Worm (Caenorhabditis elegans) whole organism, young adult: ENCODE results near the gene dct-1.

ENCODE experiments used
- B0035.1 ChIP-seq: sonication (generic microtip); optimal IDR thresholded peaks from 2 replicates; lab custom pipeline; 2016; ENCODE audit warnings: missing genetic modification characterization, mild to moderate bottlenecking, missing compliant biosample characterization, missing genotype, missing genetic modification reagents
- C06A6.2 ChIP-seq: fragments of 200-800 bp; sonication (Bioruptor generic); conservative IDR thresholded peaks from 2 replicates; pipeline ENCODE4 v1.3.6; 2022; ENCODE audit warnings: missing genetic modification characterization, missing compliant biosample characterization
- D2030.7 ChIP-seq: fragments of 200-800 bp; sonication (Bioruptor generic); IDR thresholded peaks from 2 replicates; pipeline ENCODE4 v1.3.6; 2022; ENCODE audit warnings: missing genetic modification reagents, missing genetic modification characterization, missing compliant biosample characterization
- F10E7.11 ChIP-seq: sonication (generic microtip); optimal IDR thresholded peaks from 2 replicates; lab custom pipeline; 2017; ENCODE audit warnings: mild to moderate bottlenecking, missing genetic modification characterization, moderate library complexity, missing compliant biosample characterization
- F22D6.2 ChIP-seq: sonication (generic microtip); optimal IDR thresholded peaks from 2 replicates; lab custom pipeline; 2016; ENCODE audit warnings: mild to moderate bottlenecking, missing genetic modification characterization, missing compliant biosample characterization
- F23B12.7 ChIP-seq: sonication (generic microtip); optimal IDR thresholded peaks from 2 replicates; lab custom pipeline; 2017; ENCODE audit warnings: missing genetic modification characterization, mild to moderate bottlenecking, missing compliant biosample characterization, antibody characterized with exemption, moderate library complexity; ENCODE audit not compliant: insufficient read depth
- F49E8.2 ChIP-seq: sonication (generic microtip); optimal IDR thresholded peaks from 3 replicates; lab custom pipeline; 2017; ENCODE audit warnings: missing genetic modification characterization, mild to moderate bottlenecking, missing compliant biosample characterization, antibody characterized with exemption, moderate library complexity; ENCODE audit not compliant: insufficient read depth
- F57C9.4 ChIP-seq: sonication (generic microtip); optimal IDR thresholded peaks from 2 replicates; lab custom pipeline; 2017; ENCODE audit warnings: mild to moderate bottlenecking, missing genetic modification characterization, missing compliant biosample characterization
- T26A5.8 ChIP-seq: sonication (generic microtip); optimal IDR thresholded peaks from 2 replicates; lab custom pipeline; 2016; ENCODE audit warnings: missing genetic modification characterization, missing compliant biosample characterization
- Y53G8AR.9 ChIP-seq: fragments of 200-800 bp; sonication (Bioruptor generic); conservative IDR thresholded peaks from 2 replicates; pipeline ENCODE4 v1.3.6; 2022; ENCODE audit warnings: missing genetic modification reagents, missing genetic modification characterization, missing compliant biosample characterization
- aptf-2 ChIP-seq: fragments of 200-800 bp; sonication (Bioruptor generic); conservative IDR thresholded peaks from 2 replicates; pipeline ENCODE4 v1.3.6; 2022; ENCODE audit warnings: missing genetic modification reagents, missing genetic modification characterization, missing compliant biosample characterization
- aptf-3 ChIP-seq: fragments of 200-800 bp; sonication (Bioruptor generic); IDR thresholded peaks from 2 replicates; pipeline ENCODE4 v1.3.6; 2022; ENCODE audit warnings: missing genetic modification characterization, missing compliant biosample characterization
- atf-7 ChIP-seq: sonication (generic microtip); optimal IDR thresholded peaks from 2 replicates; lab custom pipeline; 2017; ENCODE audit warnings: mild to moderate bottlenecking, missing genetic modification characterization, missing compliant biosample characterization
- attf-3 ChIP-seq: fragments of 200-800 bp; sonication (Bioruptor generic); conservative IDR thresholded peaks from 2 replicates; pipeline ENCODE4 v1.3.6; 2022; ENCODE audit warnings: missing genetic modification reagents, missing genetic modification characterization, missing compliant biosample characterization
- bed-2 ChIP-seq: fragments of 200-800 bp; sonication (Bioruptor generic); IDR thresholded peaks from 2 replicates; pipeline ENCODE4 v1.3.6; 2022; ENCODE audit warnings: missing genetic modification reagents, missing genetic modification characterization, missing compliant biosample characterization
- cebp-1 ChIP-seq, 2 experiments: fragments of 200-800 bp in 1 of 2; sonication (Bioruptor generic) in 1 of 2; sonication (generic microtip) in 1 of 2; IDR thresholded peaks in 1 of 2; optimal IDR thresholded peaks in 1 of 2; 2 replicates each; pipeline versions ENCODE4 v1.3.6 to Lab custom; 2017 to 2022; ENCODE audit warnings: missing compliant biosample characterization in 2 of 2, missing genetic modification characterization in 2 of 2, mild to moderate bottlenecking in 1 of 2, missing genetic modification reagents in 1 of 2, moderate library complexity in 1 of 2
- cebp-2 ChIP-seq: fragments of 200-800 bp; sonication (Bioruptor generic); IDR thresholded peaks from 2 replicates; pipeline ENCODE4 v1.3.6; 2022; ENCODE audit warnings: missing genetic modification characterization, missing compliant biosample characterization
- ceh-40 ChIP-seq: fragments of 200-800 bp; sonication (Bioruptor generic); IDR thresholded peaks from 2 replicates; pipeline ENCODE4 v1.3.6; 2022; ENCODE audit warnings: missing genetic modification characterization, missing compliant biosample characterization
- ceh-91 ChIP-seq: fragments of 200-800 bp; sonication (Bioruptor generic); IDR thresholded peaks from 2 replicates; pipeline ENCODE4 v1.3.6; 2022; ENCODE audit warnings: missing genetic modification reagents, missing genetic modification characterization, missing compliant biosample characterization
- chd-7 ChIP-seq: sonication (generic microtip); optimal IDR thresholded peaks from 2 replicates; lab custom pipeline; 2016; ENCODE audit warnings: mild to moderate bottlenecking, missing genetic modification characterization, moderate library complexity, missing compliant biosample characterization
- dox-1 ChIP-seq: fragments of 200-800 bp; sonication (Bioruptor generic); IDR thresholded peaks from 2 replicates; pipeline ENCODE4 v1.3.6; 2022; ENCODE audit warnings: missing genetic modification reagents, missing genetic modification characterization, missing compliant biosample characterization
- efl-1 ChIP-seq: fragments of 150-350 bp; optimal IDR thresholded peaks from 2 replicates; lab custom pipeline; 2014; ENCODE audit warnings: missing biosample characterization, missing genetic modification reagents, missing genetic modification characterization
- egl-44 ChIP-seq: fragments of 200-800 bp; sonication (Bioruptor generic); IDR thresholded peaks from 2 replicates; pipeline ENCODE4 v1.3.6; 2022; ENCODE audit warnings: missing genetic modification reagents, missing genetic modification characterization, missing compliant biosample characterization
- fkh-3 ChIP-seq: sonication (generic microtip); optimal IDR thresholded peaks from 2 replicates; lab custom pipeline; 2016; ENCODE audit warnings: mild to moderate bottlenecking, missing genetic modification characterization, missing compliant biosample characterization
- hrde-1 ChIP-seq: sonication (generic microtip); optimal IDR thresholded peaks from 2 replicates; lab custom pipeline; 2016; ENCODE audit warnings: missing genetic modification characterization, mild to moderate bottlenecking, missing compliant biosample characterization, moderate library complexity, missing genotype, missing genetic modification reagents, borderline replicate concordance
- hsf-1 ChIP-seq: fragments of 200-800 bp; sonication (Bioruptor generic); IDR thresholded peaks from 2 replicates; pipeline ENCODE4 v1.3.6; 2022; ENCODE audit warnings: missing genetic modification reagents, missing genetic modification characterization, missing compliant biosample characterization
- lag-1 ChIP-seq: fragments of 200-800 bp; sonication (Bioruptor generic); IDR thresholded peaks from 2 replicates; pipeline ENCODE4 v1.3.6; 2022; ENCODE audit warnings: missing genetic modification reagents, missing genetic modification characterization, missing compliant biosample characterization
- lin-40 ChIP-seq: sonication (generic microtip); optimal IDR thresholded peaks from 2 replicates; lab custom pipeline; 2016; ENCODE audit warnings: missing genetic modification characterization, mild to moderate bottlenecking, missing compliant biosample characterization, missing genotype, missing genetic modification reagents
- lsl-1 ChIP-seq: fragments of 200-800 bp; sonication (Bioruptor generic); optimal IDR thresholded peaks from 2 replicates; lab custom pipeline; 2018; ENCODE audit warnings: mild to moderate bottlenecking, missing genetic modification characterization, moderate library complexity, missing compliant biosample characterization
- madf-8 ChIP-seq: fragments of 200-800 bp; sonication (Bioruptor generic); conservative IDR thresholded peaks from 2 replicates; pipeline ENCODE4 v1.3.6; 2022; ENCODE audit warnings: missing genetic modification reagents, missing genetic modification characterization, missing compliant biosample characterization
- mcd-1 ChIP-seq: fragments of 200-800 bp; sonication (Bioruptor generic); IDR thresholded peaks from 2 replicates; pipeline ENCODE4 v1.3.6; 2022; ENCODE audit warnings: missing genetic modification reagents, missing genetic modification characterization, missing compliant biosample characterization
- mes-4 ChIP-seq: sonication (generic microtip); optimal IDR thresholded peaks from 2 replicates; lab custom pipeline; 2016; ENCODE audit warnings: missing genotype, missing genetic modification characterization, missing compliant biosample characterization
- nfya-1 ChIP-seq: sonication (generic microtip); optimal IDR thresholded peaks from 2 replicates; lab custom pipeline; 2017; ENCODE audit warnings: antibody characterized with exemption, missing compliant biosample characterization, missing genetic modification characterization, borderline replicate concordance; ENCODE audit not compliant: insufficient read depth
- nfya-2 ChIP-seq: fragments of 200-800 bp; sonication (Bioruptor generic); IDR thresholded peaks from 2 replicates; pipeline ENCODE4 v1.3.6; 2022; ENCODE audit warnings: missing genetic modification reagents, missing genetic modification characterization, missing compliant biosample characterization
- nhr-27 ChIP-seq: fragments of 200-800 bp; sonication (Bioruptor generic); optimal IDR thresholded peaks from 2 replicates; lab custom pipeline; 2018; ENCODE audit warnings: mild to moderate bottlenecking, missing genetic modification characterization, moderate library complexity, missing compliant biosample characterization
- nhr-80 ChIP-seq: sonication (generic microtip); optimal IDR thresholded peaks from 2 replicates; lab custom pipeline; 2016; ENCODE audit warnings: missing genetic modification characterization, missing compliant biosample characterization
- nhr-90 ChIP-seq: sonication (generic microtip); optimal IDR thresholded peaks from 2 replicates; lab custom pipeline; 2016; ENCODE audit warnings: missing genotype, mild to moderate bottlenecking, missing genetic modification characterization, missing compliant biosample characterization
- repo-1 ChIP-seq: sonication (generic microtip); optimal IDR thresholded peaks from 2 replicates; lab custom pipeline; 2017; ENCODE audit warnings: mild to moderate bottlenecking, missing genetic modification characterization, missing compliant biosample characterization
- sdz-38 ChIP-seq: sonication (generic microtip); optimal IDR thresholded peaks from 2 replicates; lab custom pipeline; 2016; ENCODE audit warnings: missing genotype, missing genetic modification characterization, missing compliant biosample characterization
- sea-2 ChIP-seq: fragments of 200-800 bp; sonication (Bioruptor generic); IDR thresholded peaks from 2 replicates; pipeline ENCODE4 v1.3.6; 2022; ENCODE audit warnings: missing genetic modification characterization, missing compliant biosample characterization
- sptf-2 ChIP-seq: fragments of 200-800 bp; sonication (Bioruptor generic); optimal IDR thresholded peaks from 2 replicates; lab custom pipeline; 2018; ENCODE audit warnings: mild to moderate bottlenecking, missing genetic modification characterization, missing compliant biosample characterization
- zfh-2 ChIP-seq: fragments of 200-800 bp; sonication (Bioruptor generic); conservative IDR thresholded peaks from 2 replicates; pipeline ENCODE4 v1.3.6; 2022; ENCODE audit warnings: missing genetic modification reagents, missing genetic modification characterization, missing compliant biosample characterization
- zim-3 ChIP-seq: sonication (generic microtip); optimal IDR thresholded peaks from 2 replicates; lab custom pipeline; 2017; ENCODE audit warnings: mild to moderate bottlenecking, missing genetic modification characterization, moderate library complexity, missing compliant biosample characterization
- ztf-18 ChIP-seq: sonication (generic microtip); optimal IDR thresholded peaks from 2 replicates; lab custom pipeline; 2016; ENCODE audit warnings: missing genotype, mild to moderate bottlenecking, missing genetic modification characterization, missing compliant biosample characterization
- ztf-22 ChIP-seq: fragments of 200-800 bp; sonication (Bioruptor generic); optimal IDR thresholded peaks from 2 replicates; lab custom pipeline; 2018; ENCODE audit warnings: mild to moderate bottlenecking, missing genetic modification characterization, moderate library complexity, missing compliant biosample characterization

Gene dct-1

DNA sequence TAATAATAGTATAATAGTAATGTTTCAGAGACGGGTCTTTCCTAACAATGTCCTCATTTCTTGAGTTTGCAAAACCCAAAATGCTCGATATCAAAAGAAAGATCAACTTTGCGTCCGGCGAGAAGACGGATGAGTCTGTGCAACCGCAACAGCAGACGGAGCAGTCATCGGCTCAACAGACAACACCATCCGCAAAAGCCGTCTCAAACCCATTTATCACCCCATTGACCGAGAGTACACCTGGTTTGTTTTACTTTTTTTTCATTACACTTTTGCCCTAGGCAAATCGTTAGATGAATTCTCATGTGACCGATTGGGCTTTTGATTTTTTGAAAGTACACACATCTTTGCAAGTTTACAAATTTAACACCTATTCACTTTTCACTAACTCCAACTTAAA, at the start of gene dct-1:
Gene dct-1 (plus strand): TSS at position 27 of the 400 bp plus-strand sequence.
- peak; percentile 0 for TF ChIP-seq atf-7 (tag; lab: Kevin White, UChicago)
- TF ChIP-seq aptf-3 (GFP tag; lab: Robert Waterston, UW): no peak
- 0 out of 2 replicates have a peak, but pooled peaks have one; percentile 13 for TF ChIP-seq zfh-2
- TF ChIP-seq C06A6.2 (GFP tag; lab: Robert Waterston, UW): 0 out of 2 replicates have a peak, but pooled peaks have one; percentile 9

DNA sequence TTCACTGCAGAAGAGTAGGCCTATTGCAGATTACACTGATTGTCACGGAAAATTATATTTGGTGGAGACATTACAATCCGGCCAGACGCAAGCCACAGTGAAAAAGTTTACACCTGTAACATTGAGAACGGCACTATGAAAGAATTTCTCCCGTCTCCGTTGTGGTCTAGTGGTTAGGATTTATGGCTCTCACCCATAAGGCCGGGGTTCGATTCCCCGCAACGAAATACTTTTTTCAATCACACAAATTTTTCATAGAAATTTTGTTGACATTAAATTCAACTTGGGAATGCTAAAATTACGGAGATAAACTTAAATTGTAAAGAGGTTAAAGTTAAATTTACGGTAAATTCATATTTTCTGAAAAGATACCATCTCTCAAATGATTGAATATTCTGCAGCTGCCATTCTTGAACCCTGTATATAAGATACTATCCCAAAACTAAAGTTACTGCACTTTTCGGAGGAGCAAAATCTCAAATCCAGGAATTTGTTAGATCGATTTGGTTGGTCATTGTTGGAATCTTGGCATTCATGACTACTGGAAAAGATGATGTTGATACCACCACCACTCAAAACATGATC, 47.6 kb upstream of the dct-1 start, which contains the start of gene C39D10.1:
Gene C39D10.1 (plus strand): TSS at position 535 of the 585 bp plus-strand sequence.
- TF ChIP-seq aptf-3 (GFP tag; lab: Robert Waterston, UW) (no peak), dox-1 (GFP tag; lab: Robert Waterston, UW) (peak; percentile 28; the same call in 1 of the 2 replicates), F23B12.7 (tag; lab: Kevin White, UChicago) (peak; percentile 31), nhr-27 (no peak), ceh-40 (GFP tag; lab: Robert Waterston, UW) (0 out of 2 replicates have a peak, but pooled peaks have one; percentile 47), bed-2 (no peak), F57C9.4 (tag; lab: Kevin White, UChicago) (no peak), repo-1 (tag; lab: Kevin White, UChicago) (no peak), B0035.1 (tag; lab: Kevin White, UChicago) (no peak), fkh-3 (tag; lab: Kevin White, UChicago) (no peak), sptf-2 (GFP tag; lab: Kevin White, UChicago) (no peak), zim-3 (tag; lab: Kevin White, UChicago) (no peak), egl-44 (GFP tag; lab: Robert Waterston, UW) (no peak), madf-8 (no peak), F22D6.2 (tag; lab: Kevin White, UChicago) (peak; percentile 9), F49E8.2 (no peak), hrde-1 (peak; percentile 7), aptf-2 (GFP tag; lab: Robert Waterston, UW) (no peak), Y53G8AR.9 (GFP tag; lab: Robert Waterston, UW) (no peak), attf-3 (GFP tag; lab: Robert Waterston, UW) (no peak), cebp-2 (GFP tag; lab: Robert Waterston, UW) (no peak), lsl-1 (GFP tag; lab: Kevin White, UChicago) (no peak), T26A5.8 (tag; lab: Kevin White, UChicago) (no peak), lin-40 (tag; lab: Kevin White, UChicago) (peak; percentile 8), ztf-18 (tag; lab: Kevin White, UChicago) (peak; percentile 34), nhr-90 (tag; lab: Kevin White, UChicago) (peak; percentile 71), chd-7 (no peak), D2030.7 (GFP tag; lab: Robert Waterston, UW) (peak; percentile 64), mes-4 (tag; lab: Kevin White, UChicago) (peak; percentile 26), sdz-38 (tag; lab: Kevin White, UChicago) (no peak), lag-1 (GFP tag; lab: Robert Waterston, UW) (no peak), nfya-1 (tag; lab: Kevin White, UChicago) (no peak), zfh-2 (no peak), efl-1 (no peak), hsf-1 (no peak), ceh-91 (GFP tag; lab: Robert Waterston, UW) (no peak), nhr-80 (no peak), nfya-2 (GFP tag; lab: Robert Waterston, UW) (no peak), mcd-1 (no peak), cebp-1 (GFP tag; IDR thresholded peaks at IDR 0.05; lab: Robert Waterston, UW) (no peak), cebp-1 (tag; optimal IDR thresholded peaks at IDR 0.05; lab: Kevin White, UChicago) (no peak), F10E7.11 (tag; lab: Kevin White, UChicago) (no peak), ztf-22 (GFP tag; lab: Kevin White, UChicago) (no peak), sea-2 (GFP tag; lab: Robert Waterston, UW) (no peak)
